Fruit fly (Drosophila melanogaster): ENCODE results near the gene slp2.

slp2 gene

DNA sequence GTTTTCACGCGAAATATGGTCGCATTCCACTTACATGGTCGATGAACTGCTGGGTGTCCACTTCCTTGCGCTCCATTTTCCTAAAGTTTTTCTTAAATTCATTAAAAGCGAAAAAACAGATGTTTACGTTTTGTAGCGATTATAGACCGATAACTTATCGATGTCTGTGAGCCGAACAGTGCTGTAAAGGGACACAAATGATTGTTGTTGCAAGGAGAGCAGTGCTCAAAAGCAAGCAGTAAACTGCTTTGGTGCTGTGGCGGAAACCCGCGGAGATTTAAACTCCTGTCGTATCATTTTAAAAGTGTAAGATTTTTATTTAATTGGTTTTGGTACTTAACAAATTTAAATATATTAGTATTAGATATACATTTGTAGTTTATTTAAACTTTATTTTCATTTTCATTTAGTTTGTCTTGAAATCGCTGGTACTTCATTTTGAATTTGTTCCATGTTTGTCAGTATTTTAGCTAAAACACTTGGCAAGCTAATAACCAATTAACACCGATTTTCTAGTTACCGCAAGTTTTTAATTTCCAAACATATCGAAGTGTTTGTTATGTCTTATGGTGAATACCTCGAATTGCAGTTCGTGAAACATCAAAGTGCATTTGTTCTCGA, 23.3 kb upstream of the slp2 start, which contains the start of gene CG3407 (continued):
- TF ChIP-seq Hr78 (GFP tag; optimal IDR thresholded peaks at IDR 0.05) (no peak), CG17359 (tag; optimal IDR thresholded peaks at IDR 0.05) (no peak), CG17802 (tag; optimal IDR thresholded peaks at IDR 0.05) (no peak), pnt (GFP tag; optimal IDR thresholded peaks at IDR 0.05) (peak; percentile 29), Sox100B (GFP tag; optimal IDR thresholded peaks at IDR 0.05) (no peak), CG1647 (GFP tag; optimal IDR thresholded peaks at IDR 0.05) (peak; percentile 30), Bteb2 (GFP tag; optimal IDR thresholded peaks at IDR 0.05) (peak; percentile 28), Ssrp (tag; optimal IDR thresholded peaks at IDR 0.05) (no peak), Doc2 (GFP tag; IDR thresholded peaks at IDR 0.05) (no peak), Lim3 (GFP tag; IDR thresholded peaks at IDR 0.05) (no peak), btn (GFP tag; optimal IDR thresholded peaks at IDR 0.05) (no peak), CG9609 (GFP tag; optimal IDR thresholded peaks at IDR 0.05) (peak; percentile 49), Gug (GFP tag; IDR thresholded peaks at IDR 0.05) (no peak; the same call in 3 of the 4 replicates), CG17328 (GFP tag; IDR thresholded peaks at IDR 0.05) (no peak), CG14860 (GFP tag; IDR thresholded peaks at IDR 0.05; ENCODE audit: partially characterized antibody) (peak; percentile 16; the same call in 1 of the 3 replicates), CG17612 (GFP tag; IDR thresholded peaks at IDR 0.05) (no peak), kni (GFP tag; optimal IDR thresholded peaks at IDR 0.05) (no peak), mam (GFP tag; optimal IDR thresholded peaks at IDR 0.05) (peak; percentile 68), nerfin-1 (tag; optimal IDR thresholded peaks at IDR 0.05) (no peak), CG14014 (GFP tag; IDR thresholded peaks at IDR 0.05) (no peak), Atf6 (GFP tag; IDR thresholded peaks at IDR 0.05) (no peak), Pdp1 (GFP tag; optimal IDR thresholded peaks at IDR 0.05) (peak in 1 of 2 experiments; percentile 49), CG1233 (GFP tag; optimal IDR thresholded peaks at IDR 0.05) (no peak), phol (tag; optimal IDR thresholded peaks at IDR 0.05) (peak; percentile 48), sima (GFP tag; optimal IDR thresholded peaks at IDR 0.05) (no peak), Doc3 (GFP tag; IDR thresholded peaks at IDR 0.05; ENCODE audit: partially characterized antibody) (peak; percentile 37; the same call in 1 of the 3 replicates), luna (GFP tag; optimal IDR thresholded peaks at IDR 0.05) (no peak), CG3847 (GFP tag; IDR thresholded peaks at IDR 0.05) (peak; percentile 76), CG9817 (tag; optimal IDR thresholded peaks at IDR 0.05) (peak; percentile 53), Hey (tag; optimal IDR thresholded peaks at IDR 0.05) (no peak), aop (GFP tag; IDR thresholded peaks at IDR 0.05) (peak; percentile 41; the same call in 1 of the 2 replicates), sc (optimal IDR thresholded peaks at IDR 0.05) (no peak), sc (GFP tag; optimal IDR thresholded peaks at IDR 0.05) (no peak), CG14965 (GFP tag; optimal IDR thresholded peaks at IDR 0.05; ENCODE audit: borderline replicate concordance) (no peak), CG31441 (GFP tag; IDR thresholded peaks at IDR 0.05) (no peak), NC2β (GFP tag; optimal IDR thresholded peaks at IDR 0.05) (peak; percentile 63), Gsc (GFP tag; IDR thresholded peaks at IDR 0.05) (no peak), HLH4C (GFP tag; IDR thresholded peaks at IDR 0.05; ENCODE audit: partially characterized antibody) (peak; percentile 63), repo (GFP tag; optimal IDR thresholded peaks at IDR 0.05) (no peak), CG17829 (tag; optimal IDR thresholded peaks at IDR 0.05) (peak; percentile 44), CG10147 (GFP tag; optimal IDR thresholded peaks at IDR 0.05) (no peak), psq (GFP tag; optimal IDR thresholded peaks at IDR 0.05) (no peak), sna (GFP tag; IDR thresholded peaks at IDR 0.05; ENCODE audit: partially characterized antibody) (peak; percentile 70), CG3281 (GFP tag; optimal IDR thresholded peaks at IDR 0.05) (no peak), caup (GFP tag; optimal IDR thresholded peaks at IDR 0.05; ENCODE audit: severe bottlenecking) (no peak), Lhr (GFP tag; optimal IDR thresholded peaks at IDR 0.05) (peak; percentile 81), dati (GFP tag; IDR thresholded peaks at IDR 0.05) (no peak), CG33557 (GFP tag; optimal IDR thresholded peaks at IDR 0.05) (no peak), CG11247 (GFP tag; IDR thresholded peaks at IDR 0.05) (no peak; the same call in 1 of the 2 replicates), unpg (GFP tag; optimal IDR thresholded peaks at IDR 0.05) (no peak)
